Worm (Caenorhabditis elegans) whole organism, late embryonic: ENCODE data around the gene slcr-46.3.

Source experiments
- C08G9.2 ChIP-seq: sonication (generic microtip); optimal IDR thresholded peaks from 2 replicates; lab custom pipeline; 2016; ENCODE audit warnings: mild to moderate bottlenecking, missing genetic modification characterization, moderate library complexity, missing compliant biosample characterization
- C38D4.7 ChIP-seq: fragments of 200-800 bp; sonication (Bioruptor generic); optimal IDR thresholded peaks from 2 replicates; lab custom pipeline; 2018; ENCODE audit warnings: mild to moderate bottlenecking, missing genetic modification characterization, moderate library complexity, missing compliant biosample characterization
- F13H6.1 ChIP-seq: sonication (generic microtip); optimal IDR thresholded peaks from 2 replicates; lab custom pipeline; 2016; ENCODE audit warnings: missing genetic modification characterization, missing compliant biosample characterization
- K02D7.2 ChIP-seq: sonication (generic microtip); optimal IDR thresholded peaks from 2 replicates; lab custom pipeline; 2017; ENCODE audit warnings: mild to moderate bottlenecking, missing genetic modification characterization, missing compliant biosample characterization
- K09A11.1 ChIP-seq: sonication (generic microtip); optimal IDR thresholded peaks from 2 replicates; lab custom pipeline; 2017; ENCODE audit warnings: antibody characterized with exemption, mild to moderate bottlenecking, missing genetic modification characterization, missing compliant biosample characterization; ENCODE audit not compliant: insufficient read depth
- ama-1 ChIP-seq: fragments of 150-350 bp; optimal IDR thresholded peaks from 2 replicates; lab custom pipeline; 2014
- ceh-14 ChIP-seq: sonication (generic microtip); optimal IDR thresholded peaks from 2 replicates; lab custom pipeline; 2016; ENCODE audit warnings: missing genotype, missing genetic modification characterization, missing compliant biosample characterization
- ceh-18 ChIP-seq: sonication (generic microtip); optimal IDR thresholded peaks from 2 replicates; lab custom pipeline; 2016; ENCODE audit warnings: missing genetic modification characterization, missing compliant biosample characterization
- ceh-19 ChIP-seq: fragments of 200-800 bp; sonication (Bioruptor generic); optimal IDR thresholded peaks from 2 replicates; lab custom pipeline; 2018; ENCODE audit warnings: mild to moderate bottlenecking, missing genetic modification characterization, missing compliant biosample characterization
- ceh-22 ChIP-seq: sonication (generic microtip); optimal IDR thresholded peaks from 2 replicates; lab custom pipeline; 2017; ENCODE audit warnings: missing biosample characterization, missing genetic modification characterization
- ceh-30 ChIP-seq: fragments of 150-350 bp; optimal IDR thresholded peaks from 2 replicates; lab custom pipeline; 2014; ENCODE audit warnings: missing biosample characterization, missing genetic modification characterization
- ceh-31 ChIP-seq: sonication (generic microtip); optimal IDR thresholded peaks from 2 replicates; lab custom pipeline; 2016; ENCODE audit warnings: missing genetic modification characterization, missing compliant biosample characterization
- ceh-34 ChIP-seq: sonication (generic microtip); optimal IDR thresholded peaks from 2 replicates; lab custom pipeline; 2016; ENCODE audit warnings: mild to moderate bottlenecking, missing genetic modification characterization, missing compliant biosample characterization
- ceh-45 ChIP-seq: fragments of 200-800 bp; sonication (Bioruptor generic); IDR thresholded peaks from 2 replicates; pipeline ENCODE4 v1.3.6; 2022; ENCODE audit warnings: missing genetic modification reagents, missing genetic modification characterization, missing compliant biosample characterization
- ceh-48 ChIP-seq: sonication (generic microtip); optimal IDR thresholded peaks from 2 replicates; lab custom pipeline; 2016; ENCODE audit warnings: missing genetic modification characterization, inconsistent platforms, missing compliant biosample characterization
- ceh-6 ChIP-seq: fragments of 200-800 bp; sonication (Bioruptor generic); optimal IDR thresholded peaks from 2 replicates; lab custom pipeline; 2018; ENCODE audit warnings: mild to moderate bottlenecking, missing genetic modification characterization, missing compliant biosample characterization
- che-1 ChIP-seq: sonication (generic microtip); optimal IDR thresholded peaks from 2 replicates; lab custom pipeline; 2016; ENCODE audit warnings: mild to moderate bottlenecking, missing genetic modification characterization, missing compliant biosample characterization
- dve-1 ChIP-seq: sonication (generic microtip); optimal IDR thresholded peaks from 2 replicates; lab custom pipeline; 2017; ENCODE audit warnings: antibody characterized with exemption, mild to moderate bottlenecking, missing genetic modification characterization, missing compliant biosample characterization
- elt-2 ChIP-seq: sonication (generic microtip); optimal IDR thresholded peaks from 2 replicates; lab custom pipeline; 2016; ENCODE audit warnings: missing genetic modification reagents, missing genetic modification characterization, missing compliant biosample characterization
- ets-4 ChIP-seq: sonication (generic microtip); optimal IDR thresholded peaks from 2 replicates; lab custom pipeline; 2016; ENCODE audit warnings: missing genetic modification characterization, missing compliant biosample characterization
- fkh-10 ChIP-seq: fragments of 150-350 bp; optimal IDR thresholded peaks from 2 replicates; lab custom pipeline; 2014; ENCODE audit warnings: missing biosample characterization, missing genetic modification reagents, missing genetic modification characterization
- fkh-6 ChIP-seq: sonication (generic microtip); optimal IDR thresholded peaks from 2 replicates; lab custom pipeline; 2016; ENCODE audit warnings: missing genetic modification characterization, missing compliant biosample characterization
- gmeb-2 ChIP-seq: sonication (generic microtip); optimal IDR thresholded peaks from 2 replicates; lab custom pipeline; 2016; ENCODE audit warnings: missing genetic modification characterization, inconsistent platforms, missing compliant biosample characterization
- hlh-15 ChIP-seq: sonication (generic microtip); optimal IDR thresholded peaks from 2 replicates; lab custom pipeline; 2016; ENCODE audit warnings: missing genetic modification characterization, missing compliant biosample characterization
- hlh-30 ChIP-seq: sonication (generic microtip); optimal IDR thresholded peaks from 2 replicates; lab custom pipeline; 2017; ENCODE audit warnings: antibody characterized with exemption, missing genetic modification characterization, missing compliant biosample characterization; ENCODE audit not compliant: insufficient read depth
- hlh-6 ChIP-seq: sonication (generic microtip); optimal IDR thresholded peaks from 2 replicates; lab custom pipeline; 2016; ENCODE audit warnings: missing genotype, missing genetic modification characterization, missing compliant biosample characterization
- lin-11 ChIP-seq: fragments of 200-800 bp; sonication (Bioruptor generic); optimal IDR thresholded peaks from 2 replicates; lab custom pipeline; 2018; ENCODE audit warnings: mild to moderate bottlenecking, missing genetic modification characterization, missing compliant biosample characterization
- mec-3 ChIP-seq: sonication (generic microtip); optimal IDR thresholded peaks from 2 replicates; lab custom pipeline; 2016; ENCODE audit warnings: borderline replicate concordance, missing genetic modification characterization, missing compliant biosample characterization
- nfya-1 ChIP-seq: sonication (generic microtip); optimal IDR thresholded peaks from 2 replicates; lab custom pipeline; 2017; ENCODE audit warnings: missing genetic modification characterization, mild to moderate bottlenecking, missing compliant biosample characterization, antibody characterized with exemption, moderate library complexity
- nhr-11 ChIP-seq: fragments of 150-350 bp; optimal IDR thresholded peaks from 2 replicates; lab custom pipeline; 2014; ENCODE audit warnings: missing biosample characterization, missing genetic modification characterization
- nhr-232 ChIP-seq: sonication (generic microtip); optimal IDR thresholded peaks from 2 replicates; lab custom pipeline; 2016; ENCODE audit warnings: missing genetic modification characterization, missing compliant biosample characterization
- odd-2 ChIP-seq: sonication (generic microtip); optimal IDR thresholded peaks from 2 replicates; lab custom pipeline; 2017; ENCODE audit warnings: antibody characterized with exemption, mild to moderate bottlenecking, missing genetic modification characterization, missing compliant biosample characterization
- pat-9 ChIP-seq: fragments of 200-800 bp; sonication (Bioruptor generic); optimal IDR thresholded peaks from 2 replicates; lab custom pipeline; 2018; ENCODE audit warnings: mild to moderate bottlenecking, missing genetic modification characterization, moderate library complexity, missing compliant biosample characterization
- pha-4 ChIP-seq: fragments of 150-350 bp; optimal IDR thresholded peaks from 2 replicates; lab custom pipeline; 2018; ENCODE audit warnings: missing biosample characterization, missing genetic modification reagents, missing genetic modification characterization
- pros-1 ChIP-seq: fragments of 150-350 bp; optimal IDR thresholded peaks from 2 replicates; lab custom pipeline; 2014; ENCODE audit warnings: missing biosample characterization, missing genetic modification reagents, missing genetic modification characterization
- ref-2 ChIP-seq: sonication (generic microtip); optimal IDR thresholded peaks from 2 replicates; lab custom pipeline; 2016; ENCODE audit warnings: missing genetic modification characterization, missing compliant biosample characterization
- rnt-1 ChIP-seq: sonication (generic microtip); optimal IDR thresholded peaks from 2 replicates; lab custom pipeline; 2016; ENCODE audit warnings: missing genetic modification characterization, missing compliant biosample characterization
- sdc-2 ChIP-seq: sonication (generic microtip); optimal IDR thresholded peaks from 2 replicates; lab custom pipeline; 2016; ENCODE audit warnings: missing genotype, missing genetic modification characterization, missing compliant biosample characterization
- sox-2 ChIP-seq: fragments of 200-800 bp; sonication (Bioruptor generic); IDR thresholded peaks from 2 replicates; pipeline ENCODE4 v1.3.6; 2022; ENCODE audit warnings: missing genetic modification reagents, missing genetic modification characterization, missing compliant biosample characterization
- sox-4 ChIP-seq: sonication (generic microtip); optimal IDR thresholded peaks from 2 replicates; lab custom pipeline; 2017; ENCODE audit warnings: mild to moderate bottlenecking, missing genetic modification characterization, inconsistent platforms, missing compliant biosample characterization
- syd-9 ChIP-seq: sonication (generic microtip); optimal IDR thresholded peaks from 2 replicates; lab custom pipeline; 2016; ENCODE audit warnings: mild to moderate bottlenecking, missing genetic modification characterization, moderate library complexity, missing compliant biosample characterization
- tbx-2 ChIP-seq: sonication (generic microtip); optimal IDR thresholded peaks from 2 replicates; lab custom pipeline; 2016; ENCODE audit warnings: missing genetic modification characterization, missing compliant biosample characterization
- tbx-7 ChIP-seq: sonication (generic microtip); optimal IDR thresholded peaks from 2 replicates; lab custom pipeline; 2016; ENCODE audit warnings: missing genotype, missing genetic modification characterization, missing compliant biosample characterization
- unc-42 ChIP-seq: sonication (generic microtip); optimal IDR thresholded peaks from 2 replicates; lab custom pipeline; 2016; ENCODE audit warnings: missing genotype, missing genetic modification characterization, missing compliant biosample characterization
- unc-86 ChIP-seq: sonication (generic microtip); optimal IDR thresholded peaks from 2 replicates; lab custom pipeline; 2016; ENCODE audit warnings: missing genetic modification characterization, missing compliant biosample characterization
- ztf-16 ChIP-seq: sonication (generic microtip); optimal IDR thresholded peaks from 2 replicates; lab custom pipeline; 2017; ENCODE audit warnings: missing genetic modification characterization, missing compliant biosample characterization

The slcr-46.3 gene

ce11 chrV:9696715-9697114, 27.2 kb downstream of the slcr-46.3 start, which contains the start of gene her-1:
Gene her-1 (plus strand): TSS chrV:9697015.
- TF ChIP-seq K09A11.1 (no peak), unc-86 (tag; lab: Kevin White, UChicago) (no peak), sox-2 (no peak), ceh-30 (tag; lab: Kevin White, UChicago) (no peak), unc-42 (no peak), ceh-31 (tag; lab: Kevin White, UChicago) (no peak), ceh-6 (no peak), nhr-11 (tag; lab: Kevin White, UChicago) (no peak), pros-1 (tag; lab: Kevin White, UChicago) (no peak), elt-2 (tag; lab: Kevin White, UChicago) (no peak), ceh-18 (tag; lab: Kevin White, UChicago) (no peak)

- TF ChIP-seq pat-9: no peak
- no peak for TF ChIP-seq hlh-15
- no peak for TF ChIP-seq ceh-6
- TF ChIP-seq ztf-16 (tag; lab: Kevin White, UChicago): no peak
- TF ChIP-seq ceh-19 (GFP tag; lab: Kevin White, UChicago): no peak
- no peak for TF ChIP-seq C08G9.2 (tag; lab: Kevin White, UChicago)
- no peak for TF ChIP-seq ceh-18 (tag; lab: Kevin White, UChicago)
- no peak for TF ChIP-seq dve-1 (tag; lab: Kevin White, UChicago)
Observed at ce11 chrV:9692649-9693112, 31.2 kb downstream of the slcr-46.3 start, which contains the start of gene ZK287.7. Gene ZK287.7 (plus strand): TSS chrV:9693062.

ce11 chrV:9692109-9692581, 31.8 kb downstream of the slcr-46.3 start, which contains the start of gene ztf-9:
Gene ztf-9 (minus strand): TSS chrV:9692159.
- TF ChIP-seq ets-4 (tag; lab: Kevin White, UChicago): peak; percentile 11
- TF ChIP-seq K02D7.2 (tag; lab: Kevin White, UChicago): no peak
- TF ChIP-seq fkh-10 (GFP tag; lab: Kevin White, UChicago): no peak
- no peak for TF ChIP-seq ceh-19 (GFP tag; lab: Kevin White, UChicago)
- TF ChIP-seq fkh-6: no peak
- no peak for TF ChIP-seq sdc-2 (tag; lab: Kevin White, UChicago)
- TF ChIP-seq hlh-15: no peak
- TF ChIP-seq ceh-6: no peak
- no peak for TF ChIP-seq odd-2 (tag; lab: Kevin White, UChicago)
- peak; percentile 84 for TF ChIP-seq ceh-31 (tag; lab: Kevin White, UChicago)
- peak; percentile 11 for TF ChIP-seq ceh-48
- no peak for TF ChIP-seq hlh-6 (tag; lab: Kevin White, UChicago)
- no peak for TF ChIP-seq nhr-11 (tag; lab: Kevin White, UChicago)
- TF ChIP-seq ama-1: no peak
- no peak for TF ChIP-seq tbx-7 (tag; lab: Kevin White, UChicago)
- no peak for TF ChIP-seq unc-86 (tag; lab: Kevin White, UChicago)
- TF ChIP-seq pros-1 (tag; lab: Kevin White, UChicago): peak; percentile 83
- TF ChIP-seq C38D4.7 (GFP tag; lab: Kevin White, UChicago): no peak
- TF ChIP-seq lin-11 (tag; lab: Kevin White, UChicago): no peak
- TF ChIP-seq tbx-2 (tag; lab: Kevin White, UChicago): peak; percentile 80
- TF ChIP-seq che-1 (tag; lab: Kevin White, UChicago): peak; percentile 39
- no peak for TF ChIP-seq C08G9.2 (tag; lab: Kevin White, UChicago)
- TF ChIP-seq ceh-22 (tag; lab: Kevin White, UChicago): no peak
- no peak for TF ChIP-seq gmeb-2
- TF ChIP-seq F13H6.1 (tag; lab: Kevin White, UChicago): peak; percentile 18
- TF ChIP-seq mec-3 (tag; lab: Kevin White, UChicago): no peak
- no peak for TF ChIP-seq hlh-30 (tag; lab: Kevin White, UChicago)
- peak; percentile 82 for TF ChIP-seq ceh-18 (tag; lab: Kevin White, UChicago)
- TF ChIP-seq pat-9: no peak
- peak; percentile 32 for TF ChIP-seq ceh-14
- TF ChIP-seq ztf-16 (tag; lab: Kevin White, UChicago): no peak
- TF ChIP-seq nfya-1: peak; percentile 84
- TF ChIP-seq elt-2 (tag; lab: Kevin White, UChicago): peak; percentile 6
- peak; percentile 17 for TF ChIP-seq sox-4 (tag; lab: Kevin White, UChicago)
- TF ChIP-seq pha-4 (tag; lab: Kevin White, UChicago): no peak
- no peak for TF ChIP-seq syd-9 (tag; lab: Kevin White, UChicago)
- peak; percentile 53 for TF ChIP-seq ceh-34 (tag; lab: Kevin White, UChicago)
- TF ChIP-seq rnt-1 (tag; lab: Kevin White, UChicago): peak; percentile 21
- TF ChIP-seq ref-2 (tag; lab: Kevin White, UChicago): peak; percentile 22
- peak; percentile 15 for TF ChIP-seq unc-42
- TF ChIP-seq nhr-232: no peak
- TF ChIP-seq ceh-45: no peak
